Worm (Caenorhabditis elegans) whole organism, L4/young adult: ENCODE measurements around the gene F44E7.4.

Experiments
- W03F9.2 ChIP-seq: fragments of 150-350 bp; optimal IDR thresholded peaks from 2 replicates; lab custom pipeline; 2014; ENCODE audit warnings: missing biosample characterization, missing genetic modification characterization
- him-1 ChIP-seq: sonication (generic microtip); optimal IDR thresholded peaks from 2 replicates; lab custom pipeline; 2016; ENCODE audit warnings: missing genotype, missing genetic modification reagents, missing genetic modification characterization, missing compliant biosample characterization

- no peak for TF ChIP-seq him-1 (tag; lab: Kevin White, UChicago)
- no peak for TF ChIP-seq W03F9.2 (tag; lab: Kevin White, UChicago)
Observed at ce11 chrV:5782687-5783086, 5.9 kb upstream of the F44E7.4 start, which contains the start of gene fbxa-183.
